Worm (Caenorhabditis elegans) whole organism, L2 larva: ENCODE results near the gene F21D5.3.

Experiments used
- aly-2 ChIP-seq: fragments of 150-350 bp; optimal IDR thresholded peaks from 2 replicates; lab custom pipeline; 2014; ENCODE audit warnings: missing biosample characterization, missing genetic modification characterization
- lin-11 ChIP-seq: fragments of 150-350 bp; sonication (generic microtip); optimal IDR thresholded peaks from 2 replicates; lab custom pipeline; 2014; ENCODE audit warnings: missing biosample characterization, missing genetic modification characterization, inconsistent platforms, mixed read lengths
- lin-39 ChIP-seq: fragments of 150-350 bp; optimal IDR thresholded peaks from 2 replicates; lab custom pipeline; 2014; ENCODE audit warnings: missing biosample characterization, missing genetic modification reagents, missing genetic modification characterization
- nhr-11 ChIP-seq: fragments of 150-350 bp; optimal IDR thresholded peaks from 2 replicates; lab custom pipeline; 2014; ENCODE audit warnings: missing biosample characterization, missing genetic modification characterization
- snpc-4 ChIP-seq: fragments of 150-350 bp; optimal IDR thresholded peaks from 2 replicates; lab custom pipeline; 2014; ENCODE audit warnings: missing biosample characterization, missing genetic modification characterization
- ztf-4 ChIP-seq: fragments of 150-350 bp; optimal IDR thresholded peaks from 2 replicates; lab custom pipeline; 2014; ENCODE audit warnings: missing biosample characterization, missing genetic modification characterization

DNA sequence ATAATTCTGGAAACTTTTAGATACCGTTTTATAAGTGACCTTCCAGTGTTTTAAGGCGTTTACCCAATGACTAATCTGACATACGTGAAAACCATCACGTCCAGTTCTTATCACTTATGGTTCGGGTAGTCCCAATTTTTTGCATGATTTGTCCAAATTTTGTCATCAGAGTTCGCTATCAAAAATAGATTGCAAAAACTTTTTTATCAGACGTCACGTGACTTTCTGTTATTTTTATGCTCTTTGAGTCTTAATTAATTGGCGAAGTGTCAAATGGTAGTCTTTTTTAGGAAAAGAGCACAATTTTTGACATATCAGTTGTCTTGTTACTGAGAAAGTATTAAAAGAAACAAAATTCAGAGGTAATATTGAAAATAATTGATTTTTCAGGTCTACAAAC, 979 bp upstream of the F21D5.3 start:
- TF ChIP-seq nhr-11 (tag; lab: Kevin White, UChicago) = no peak
- TF ChIP-seq aly-2 (tag; lab: Kevin White, UChicago) = no peak
- no peak for TF ChIP-seq snpc-4
- no peak for TF ChIP-seq ztf-4
- TF ChIP-seq lin-11 (tag; lab: Kevin White, UChicago) = no peak
- TF ChIP-seq lin-39 = no peak
